Worm (Caenorhabditis elegans) whole organism, midembryonic: ENCODE results near the gene scl-9.

Experiments
- flt-1 ChIP-seq: fragments of 200-800 bp; sonication (Bioruptor generic); IDR thresholded peaks from 2 replicates; pipeline ENCODE4 v1.3.6; 2022; ENCODE audit warnings: missing genetic modification characterization, missing compliant biosample characterization
- med-1 ChIP-seq: sonication (generic microtip); optimal IDR thresholded peaks from 2 replicates; lab custom pipeline; 2017; ENCODE audit warnings: missing genetic modification characterization, mild to moderate bottlenecking, missing compliant biosample characterization, antibody characterized with exemption, missing genetic modification reagents; ENCODE audit not compliant: insufficient read depth
- tab-1 ChIP-seq: fragments of 200-800 bp; sonication (Bioruptor generic); IDR thresholded peaks from 2 replicates; pipeline ENCODE4 v1.3.6; 2022; ENCODE audit warnings: missing genetic modification characterization, missing compliant biosample characterization

DNA sequence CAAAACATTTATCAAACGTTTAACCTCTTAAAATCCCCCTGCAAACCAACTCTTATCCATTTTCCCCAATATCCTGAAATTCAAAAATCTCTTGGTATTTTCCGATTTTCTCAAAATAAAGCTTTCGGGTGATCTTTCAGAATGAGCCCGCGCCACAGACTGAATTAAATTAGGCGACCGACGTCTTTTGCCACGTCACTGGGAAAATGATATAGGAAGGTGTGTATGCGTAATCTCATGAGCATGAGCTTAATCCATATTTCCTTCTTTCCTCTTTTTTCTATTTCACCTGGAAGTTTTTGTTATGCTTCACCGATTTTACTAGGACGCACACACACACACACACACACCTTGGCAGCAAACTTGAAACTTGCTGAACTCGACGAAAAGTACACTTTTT, 25.9 kb upstream of the scl-9 start:
- TF ChIP-seq tab-1: no peak
- no peak for TF ChIP-seq flt-1 (GFP tag; lab: Robert Waterston, UW)
- no peak for TF ChIP-seq med-1
